Worm (Caenorhabditis elegans) whole organism, young adult: ENCODE data around the gene vang-1.

Source experiments
- B0336.3 ChIP-seq: fragments of 200-800 bp; sonication (Bioruptor generic); IDR thresholded peaks from 2 replicates; pipeline ENCODE4 v1.3.6; 2022; ENCODE audit warnings: missing genetic modification characterization, missing compliant biosample characterization
- C17E4.6 ChIP-seq: fragments of 200-800 bp; sonication (Bioruptor generic); IDR thresholded peaks from 2 replicates; pipeline ENCODE4 v1.3.6; 2022; ENCODE audit warnings: missing genetic modification reagents, missing genetic modification characterization, missing compliant biosample characterization
- F22D6.2 ChIP-seq: sonication (generic microtip); optimal IDR thresholded peaks from 2 replicates; lab custom pipeline; 2016; ENCODE audit warnings: mild to moderate bottlenecking, missing genetic modification characterization, missing compliant biosample characterization
- F37B4.10 ChIP-seq: fragments of 200-800 bp; sonication (Bioruptor generic); IDR thresholded peaks from 2 replicates; pipeline ENCODE4 v1.3.6; 2022; ENCODE audit warnings: missing genetic modification characterization, missing compliant biosample characterization
- F49E8.2 ChIP-seq: sonication (generic microtip); optimal IDR thresholded peaks from 3 replicates; lab custom pipeline; 2017; ENCODE audit warnings: missing genetic modification characterization, mild to moderate bottlenecking, missing compliant biosample characterization, antibody characterized with exemption, moderate library complexity; ENCODE audit not compliant: insufficient read depth
- egrh-3 ChIP-seq: fragments of 200-800 bp; sonication (Bioruptor generic); IDR thresholded peaks from 2 replicates; pipeline ENCODE4 v1.3.6; 2022; ENCODE audit warnings: missing genetic modification reagents, missing genetic modification characterization, missing compliant biosample characterization
- ekl-4 ChIP-seq: fragments of 200-800 bp; sonication (Bioruptor generic); IDR thresholded peaks from 2 replicates; pipeline ENCODE4 v1.3.6; 2022; ENCODE audit warnings: missing genetic modification reagents, missing genetic modification characterization, missing compliant biosample characterization
- lin-35 ChIP-seq, 3 experiments: fragments of 150-350 bp in 2 of 3; sonication (generic microtip) in 1 of 3; optimal IDR thresholded peaks; 2 replicates each; lab custom pipeline; 2014 to 2018; ENCODE audit warnings: missing biosample characterization in 3 of 3, missing genetic modification characterization in 3 of 3, missing genetic modification reagents in 3 of 3
- lsy-27 ChIP-seq: sonication (generic microtip); optimal IDR thresholded peaks from 2 replicates; lab custom pipeline; 2017; ENCODE audit warnings: missing genetic modification characterization, mild to moderate bottlenecking, missing compliant biosample characterization, antibody characterized with exemption, missing genotype, borderline replicate concordance; ENCODE audit not compliant: insufficient read depth
- madf-10 ChIP-seq: sonication (generic microtip); optimal IDR thresholded peaks from 2 replicates; lab custom pipeline; 2016; ENCODE audit warnings: mild to moderate bottlenecking, missing genetic modification characterization, missing compliant biosample characterization
- madf-8 ChIP-seq: fragments of 200-800 bp; sonication (Bioruptor generic); conservative IDR thresholded peaks from 2 replicates; pipeline ENCODE4 v1.3.6; 2022; ENCODE audit warnings: missing genetic modification reagents, missing genetic modification characterization, missing compliant biosample characterization
- snpc-3.4 ChIP-seq: sonication (generic microtip); optimal IDR thresholded peaks from 2 replicates; lab custom pipeline; 2017; ENCODE audit warnings: missing genetic modification characterization, mild to moderate bottlenecking, missing compliant biosample characterization, antibody characterized with exemption, moderate library complexity, missing genotype, missing genetic modification reagents
- tlf-1 ChIP-seq: fragments of 200-800 bp; sonication (Bioruptor generic); optimal IDR thresholded peaks from 2 replicates; lab custom pipeline; 2018; ENCODE audit warnings: mild to moderate bottlenecking, missing genetic modification characterization, missing compliant biosample characterization
- unc-62 ChIP-seq: fragments of 150-350 bp; optimal IDR thresholded peaks from 2 replicates; lab custom pipeline; 2014; ENCODE audit warnings: missing biosample characterization, missing genetic modification reagents, missing genetic modification characterization

DNA sequence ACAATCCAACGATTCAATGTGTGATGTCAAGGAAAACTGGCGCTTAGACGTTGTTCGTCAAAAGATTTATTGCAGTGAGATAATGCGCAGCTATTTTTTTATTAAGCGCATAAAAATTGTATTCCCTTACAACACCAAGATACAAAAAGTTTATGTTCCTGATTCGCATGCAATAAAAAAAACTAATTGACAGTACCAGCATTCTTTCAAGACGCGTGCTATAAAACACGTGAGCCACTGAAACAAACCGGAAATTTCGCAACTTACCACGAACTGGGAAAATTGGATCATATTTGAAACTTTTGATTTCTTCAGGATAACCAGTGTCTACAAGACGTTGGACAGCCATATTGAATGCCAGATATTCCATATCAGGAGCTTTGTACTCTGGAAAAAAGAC is 48.2 kb upstream of the vang-1 start:
- TF ChIP-seq F49E8.2 (tag; lab: Kevin White, UChicago), result no peak
- TF ChIP-seq F37B4.10 (GFP tag; lab: Robert Waterston, UW), result no peak
- no peak for TF ChIP-seq unc-62 (GFP tag; lab: Kevin White, UChicago)
- TF ChIP-seq lin-35 (GFP tag; optimal IDR thresholded peaks at IDR 0.05; lab: Kevin White, UChicago), result no peak
- no peak for TF ChIP-seq madf-10 (tag; lab: Kevin White, UChicago)
- no peak for TF ChIP-seq snpc-3.4 (tag; lab: Kevin White, UChicago)
- TF ChIP-seq lsy-27 (tag; lab: Kevin White, UChicago), result no peak
- TF ChIP-seq C17E4.6 (GFP tag; lab: Robert Waterston, UW), result no peak
- no peak for TF ChIP-seq B0336.3
- TF ChIP-seq madf-8, result no peak
- TF ChIP-seq F22D6.2 (tag; lab: Kevin White, UChicago), result no peak
- no peak for TF ChIP-seq tlf-1
- TF ChIP-seq egrh-3 (GFP tag; lab: Robert Waterston, UW), result no peak
- no peak for TF ChIP-seq ekl-4 (GFP tag; lab: Robert Waterston, UW)
